Fruit fly (Drosophila melanogaster) whole organism, embryonic: ENCODE measurements around the gene Mccc1.

Source experiments
- CG11247 ChIP-seq: fragments of 200-800 bp; sonication (Bioruptor generic); IDR thresholded peaks from 2 replicates; pipeline ENCODE4 v1.3.6; 2022; ENCODE audit warnings: missing biosample characterization, missing genetic modification characterization
- CG11398 ChIP-seq: fragments of 200-800 bp; sonication (Bioruptor generic); optimal IDR thresholded peaks from 2 replicates; lab custom pipeline; 2016; ENCODE audit warnings: missing biosample characterization, missing genetic modification characterization
- CG11456 ChIP-seq: fragments of 200-800 bp; sonication (Bioruptor generic); IDR thresholded peaks from 3 replicates; pipeline ENCODE4 v1.3.6; 2022; ENCODE audit warnings: missing biosample characterization, missing genetic modification characterization
- CG12219 ChIP-seq: fragments of 200-800 bp; sonication (Bioruptor generic); optimal IDR thresholded peaks from 3 replicates; lab custom pipeline; 2018; ENCODE audit warnings: missing biosample characterization, mild to moderate bottlenecking, missing genetic modification characterization
- CG12299 ChIP-seq: fragments of 200-800 bp; sonication (Bioruptor generic); optimal IDR thresholded peaks from 2 replicates; lab custom pipeline; 2018; ENCODE audit warnings: missing biosample characterization, mild to moderate bottlenecking, missing genetic modification characterization
- CG13775 ChIP-seq: fragments of 200-800 bp; sonication (Bioruptor generic); optimal IDR thresholded peaks from 3 replicates; lab custom pipeline; 2017; ENCODE audit warnings: missing biosample characterization, mild to moderate bottlenecking, missing genetic modification characterization
- CG14050 ChIP-seq: fragments of 200-800 bp; sonication (Bioruptor generic); IDR thresholded peaks from 3 replicates; pipeline ENCODE4 v1.3.6; 2022; ENCODE audit warnings: missing biosample characterization, missing genetic modification characterization
- CG16779 ChIP-seq: fragments of 200-800 bp; sonication (Bioruptor generic); IDR thresholded peaks from 2 replicates; pipeline ENCODE4 v1.3.6; 2022; ENCODE audit warnings: missing biosample characterization, missing genetic modification characterization
- CG17802 ChIP-seq: fragments of 200-800 bp; sonication (Bioruptor generic); optimal IDR thresholded peaks from 2 replicates; lab custom pipeline; 2018; ENCODE audit warnings: missing biosample characterization, mild to moderate bottlenecking, missing genetic modification characterization, moderate library complexity
- CG18262 ChIP-seq: fragments of 200-800 bp; optimal IDR thresholded peaks from 3 replicates; lab custom pipeline; 2019; ENCODE audit warnings: missing biosample characterization, mild to moderate bottlenecking, missing genetic modification characterization, moderate library complexity
- CG2120 ChIP-seq: fragments of 200-800 bp; sonication (Bioruptor generic); optimal IDR thresholded peaks from 3 replicates; lab custom pipeline; 2016; ENCODE audit warnings: missing biosample characterization, missing genetic modification characterization
- CG30431 ChIP-seq: fragments of 200-800 bp; sonication (Bioruptor generic); optimal IDR thresholded peaks from 2 replicates; lab custom pipeline; 2017; ENCODE audit warnings: missing biosample characterization, missing genetic modification characterization
- CG33213 ChIP-seq: fragments of 200-800 bp; sonication (Bioruptor generic); optimal IDR thresholded peaks from 3 replicates; lab custom pipeline; 2016; ENCODE audit warnings: missing biosample characterization, missing genetic modification characterization
- CG6791 ChIP-seq: fragments of 200-800 bp; sonication (Bioruptor generic); IDR thresholded peaks from 3 replicates; pipeline ENCODE4 v1.3.6; 2022; ENCODE audit warnings: missing biosample characterization, missing genetic modification characterization; ENCODE audit not compliant: partially characterized antibody
- CG6854 ChIP-seq: fragments of 200-800 bp; sonication (Bioruptor generic); optimal IDR thresholded peaks from 3 replicates; lab custom pipeline; 2017; ENCODE audit warnings: missing biosample characterization, mild to moderate bottlenecking, missing genetic modification characterization
- CG7928 ChIP-seq: fragments of 200-800 bp; sonication (Bioruptor generic); optimal IDR thresholded peaks from 2 replicates; lab custom pipeline; 2017; ENCODE audit warnings: missing biosample characterization, mild to moderate bottlenecking, missing genetic modification characterization
- CG8359 ChIP-seq: fragments of 200-800 bp; sonication (Bioruptor generic); optimal IDR thresholded peaks from 2 replicates; lab custom pipeline; 2017; ENCODE audit warnings: missing biosample characterization, mild to moderate bottlenecking, missing genetic modification characterization, borderline replicate concordance
- CG9876 ChIP-seq: fragments of 200-800 bp; sonication (Bioruptor generic); optimal IDR thresholded peaks from 2 replicates; lab custom pipeline; 2016; ENCODE audit warnings: missing biosample characterization, missing genetic modification characterization
- CHES-1-like ChIP-seq: fragments of 200-800 bp; sonication (Bioruptor generic); optimal IDR thresholded peaks from 2 replicates; lab custom pipeline; 2016; ENCODE audit warnings: missing biosample characterization, missing genetic modification characterization
- D19A ChIP-seq: fragments of 200-800 bp; optimal IDR thresholded peaks from 3 replicates; lab custom pipeline; 2019; ENCODE audit warnings: missing biosample characterization, mild to moderate bottlenecking, missing genetic modification characterization, moderate library complexity
- Dad ChIP-seq: fragments of 200-800 bp; sonication (Bioruptor generic); optimal IDR thresholded peaks from 3 replicates; lab custom pipeline; 2016; ENCODE audit warnings: missing biosample characterization, missing genetic modification characterization
- E2f2 ChIP-seq: fragments of 200-800 bp; sonication (Bioruptor generic); IDR thresholded peaks from 2 replicates; pipeline ENCODE4 v1.3.6; 2022; ENCODE audit warnings: missing biosample characterization, missing genetic modification characterization
- HLH3B ChIP-seq: fragments of 200-800 bp; sonication (Bioruptor generic); IDR thresholded peaks from 2 replicates; pipeline ENCODE4 v1.3.6; 2022; ENCODE audit warnings: missing biosample characterization, missing genetic modification characterization
- HmgZ ChIP-seq: fragments of 200-800 bp; sonication (Bioruptor generic); optimal IDR thresholded peaks from 2 replicates; lab custom pipeline; 2018; ENCODE audit warnings: missing biosample characterization, mild to moderate bottlenecking, missing genetic modification characterization
- NC2β ChIP-seq: fragments of 200-800 bp; sonication (Bioruptor generic); optimal IDR thresholded peaks from 2 replicates; lab custom pipeline; 2016; ENCODE audit warnings: missing biosample characterization, missing genetic modification characterization
- NFAT ChIP-seq: fragments of 200-800 bp; sonication (Bioruptor generic); IDR thresholded peaks from 2 replicates; pipeline ENCODE4 v1.3.6; 2022; ENCODE audit warnings: missing biosample characterization, missing genetic modification characterization
- Scr ChIP-seq: fragments of 200-800 bp; sonication (Bioruptor generic); IDR thresholded peaks from 2 replicates; pipeline ENCODE4 v1.3.6; 2022; ENCODE audit warnings: missing biosample characterization, missing genetic modification characterization; ENCODE audit not compliant: partially characterized antibody
- ac ChIP-seq: fragments of 200-800 bp; sonication (Bioruptor generic); optimal IDR thresholded peaks from 3 replicates; lab custom pipeline; 2017; ENCODE audit warnings: missing biosample characterization, mild to moderate bottlenecking, missing genetic modification characterization
- ato ChIP-seq: fragments of 200-800 bp; sonication (Bioruptor generic); IDR thresholded peaks from 2 replicates; pipeline ENCODE4 v1.3.6; 2022; ENCODE audit warnings: missing biosample characterization, missing genetic modification characterization; ENCODE audit not compliant: partially characterized antibody
- az2 ChIP-seq: fragments of 200-800 bp; sonication (Bioruptor generic); optimal IDR thresholded peaks from 3 replicates; lab custom pipeline; 2016; ENCODE audit warnings: missing biosample characterization, missing genetic modification characterization
- bowl ChIP-seq: fragments of 200-800 bp; sonication (Bioruptor generic); IDR thresholded peaks from 2 replicates; pipeline ENCODE4 v1.3.6; 2022; ENCODE audit warnings: missing biosample characterization, missing genetic modification characterization
- bsh ChIP-seq, 2 experiments: fragments of 200-800 bp; sonication (Bioruptor generic); optimal IDR thresholded peaks; 2 replicates each; lab custom pipeline; 2017 to 2018; ENCODE audit warnings: mild to moderate bottlenecking in 2 of 2, missing biosample characterization in 2 of 2, missing genetic modification characterization in 2 of 2, moderate library complexity in 1 of 2
- ci ChIP-seq: fragments of 200-800 bp; sonication (Bioruptor generic); IDR thresholded peaks from 3 replicates; pipeline ENCODE4 v1.3.6; 2022; ENCODE audit warnings: missing biosample characterization, missing genetic modification characterization
- dpn ChIP-seq, 2 experiments: fragments of 200-800 bp; sonication (Bioruptor generic); optimal IDR thresholded peaks; 3 replicates each; lab custom pipeline; 2016; ENCODE audit warnings: missing biosample characterization in 2 of 2, missing genetic modification characterization in 2 of 2
- en ChIP-seq: fragments of 200-800 bp; sonication (Bioruptor generic); optimal IDR thresholded peaks from 2 replicates; lab custom pipeline; 2016; ENCODE audit warnings: missing biosample characterization, missing genetic modification characterization
- esg ChIP-seq: fragments of 200-800 bp; sonication (Bioruptor generic); conservative IDR thresholded peaks from 2 replicates; pipeline ENCODE4 v1.3.6; 2022; ENCODE audit warnings: missing biosample characterization, missing genetic modification characterization
- lola ChIP-seq, 3 experiments: fragments of >200 bp in 2 of 3; fragments of 200-800 bp in 1 of 3; sonication (Bioruptor generic) in 1 of 3; optimal IDR thresholded peaks; 2 replicates each; lab custom pipeline; 2017 to 2019; ENCODE audit warnings: missing biosample characterization in 3 of 3, missing genetic modification characterization in 3 of 3, mild to moderate bottlenecking in 1 of 3, moderate library complexity in 1 of 3
- lov ChIP-seq, 2 experiments: fragments of 200-800 bp in 1 of 2; fragments of >200 bp in 1 of 2; sonication (Bioruptor generic) in 1 of 2; IDR thresholded peaks in 1 of 2; optimal IDR thresholded peaks in 1 of 2; 2 replicates in 1 of 2; 3 replicates in 1 of 2; pipeline versions ENCODE4 v1.3.6 to Lab custom; 2017 to 2022; ENCODE audit warnings: missing biosample characterization in 1 of 2, missing genetic modification characterization in 1 of 2
- nau ChIP-seq: fragments of 200-800 bp; sonication (Bioruptor generic); optimal IDR thresholded peaks from 3 replicates; lab custom pipeline; 2017; ENCODE audit warnings: missing biosample characterization, mild to moderate bottlenecking, missing genetic modification characterization, missing genetic modification reagents
- oc ChIP-seq: fragments of 200-800 bp; sonication (Bioruptor generic); optimal IDR thresholded peaks from 2 replicates; lab custom pipeline; 2018; ENCODE audit warnings: missing biosample characterization, mild to moderate bottlenecking, missing genetic modification characterization, moderate library complexity
- pho ChIP-seq: fragments of 200-800 bp; sonication (Bioruptor generic); optimal IDR thresholded peaks from 2 replicates; lab custom pipeline; 2016; ENCODE audit warnings: missing biosample characterization, missing genetic modification characterization
- prd ChIP-seq, 3 experiments: fragments of >200 bp in 2 of 3; fragments of 200-800 bp in 1 of 3; sonication (Bioruptor generic) in 1 of 3; optimal IDR thresholded peaks in 2 of 3; IDR thresholded peaks in 1 of 3; 2 replicates in 2 of 3; 3 replicates in 1 of 3; pipeline versions ENCODE4 v1.3.6 to Lab custom; 2017 to 2022; ENCODE audit warnings: missing biosample characterization in 1 of 3, missing genetic modification characterization in 1 of 3
- scrt ChIP-seq: fragments of 200-800 bp; sonication (Bioruptor generic); optimal IDR thresholded peaks from 2 replicates; lab custom pipeline; 2018; ENCODE audit warnings: missing biosample characterization, mild to moderate bottlenecking, missing genetic modification characterization, moderate library complexity
- sens-2 ChIP-seq: fragments of 200-800 bp; sonication (Bioruptor generic); IDR thresholded peaks from 2 replicates; pipeline ENCODE4 v1.3.6; 2022; ENCODE audit warnings: missing biosample characterization, missing genetic modification characterization
- shn ChIP-seq: fragments of 200-800 bp; sonication (Bioruptor generic); optimal IDR thresholded peaks from 3 replicates; lab custom pipeline; 2016; ENCODE audit warnings: missing biosample characterization, missing genetic modification characterization
- sima ChIP-seq: fragments of 200-800 bp; sonication (Bioruptor generic); optimal IDR thresholded peaks from 2 replicates; lab custom pipeline; 2016; ENCODE audit warnings: missing biosample characterization, missing genetic modification characterization
- zfh2 ChIP-seq: fragments of 200-800 bp; sonication (Bioruptor generic); optimal IDR thresholded peaks from 2 replicates; lab custom pipeline; 2016; ENCODE audit warnings: missing biosample characterization, missing genetic modification characterization

Mccc1 gene

dm6 chr3R:31776583-31777362 is 16.9 kb downstream of the Mccc1 start, which contains the start of the genes CG2126 and faf:
CG2126 (minus strand) TSS chr3R:31776652.
faf (plus strand) TSS chr3R:31777020.
- peak; percentile 43 for TF ChIP-seq CG7928 (GFP tag; lab: Kevin White, UChicago)
- TF ChIP-seq sens-2, result 0 out of 2 replicates have a peak, but pooled peaks have one; percentile 51
- peak; percentile 25 for TF ChIP-seq CG30431 (GFP tag; lab: Kevin White, UChicago)
- no peak for TF ChIP-seq prd (optimal IDR thresholded peaks at IDR 0.05; lab: Kevin White, UChicago)
- TF ChIP-seq prd (GFP tag; IDR thresholded peaks at IDR 0.05; lab: Robert Waterston, UW), result peak; percentile 84
- peak; percentile 58 for TF ChIP-seq oc (tag; lab: Kevin White, UChicago)
- TF ChIP-seq nau (GFP tag; lab: Kevin White, UChicago), result no peak
- peak; percentile 65 for TF ChIP-seq pho (GFP tag; lab: Kevin White, UChicago)
- TF ChIP-seq CG11456 (GFP tag; lab: Robert Waterston, UW), result peak; percentile 84
- TF ChIP-seq CG11247 (GFP tag; lab: Robert Waterston, UW), result peak; percentile 73
- peak; percentile 70 for TF ChIP-seq CG12299 (tag; lab: Kevin White, UChicago)
- peak; percentile 60; the same call in 1 of the 2 replicates for TF ChIP-seq HLH3B (GFP tag; lab: Robert Waterston, UW)
- TF ChIP-seq CG17802, result peak; percentile 35
- TF ChIP-seq scrt, result peak; percentile 53
- TF ChIP-seq CG33213 (GFP tag; lab: Kevin White, UChicago), result peak; percentile 24
- TF ChIP-seq CG6791 (GFP tag; lab: Robert Waterston, UW), result no peak
- no peak for TF ChIP-seq ac (GFP tag; lab: Kevin White, UChicago)
- no peak for TF ChIP-seq D19A (tag; lab: Kevin White, UChicago)
- TF ChIP-seq lov (optimal IDR thresholded peaks at IDR 0.05; lab: Kevin White, UChicago), result no peak
- TF ChIP-seq lov (GFP tag; IDR thresholded peaks at IDR 0.05; lab: Robert Waterston, UW), result 0 out of 3 replicates have a peak, but pooled peaks have one; percentile 41
- TF ChIP-seq CG9876 (GFP tag; lab: Kevin White, UChicago), result peak; percentile 12
- TF ChIP-seq CG12219 (GFP tag; lab: Kevin White, UChicago), result peak; percentile 33
- peak; percentile 50 for TF ChIP-seq esg (GFP tag; lab: Robert Waterston, UW)
- peak in 1 of 3 experiments; percentile 72 for TF ChIP-seq lola (GFP tag; optimal IDR thresholded peaks at IDR 0.05; lab: Kevin White, UChicago)
- 0 out of 2 replicates have a peak, but pooled peaks have one; percentile 32 for TF ChIP-seq bowl (GFP tag; lab: Robert Waterston, UW)
- TF ChIP-seq CG13775 (GFP tag; lab: Kevin White, UChicago), result peak; percentile 79
- peak; percentile 59 for TF ChIP-seq Scr
- peak; percentile 87 for TF ChIP-seq CG18262 (tag; lab: Kevin White, UChicago)
- TF ChIP-seq ci (GFP tag; lab: Robert Waterston, UW), result peak; percentile 84
- TF ChIP-seq sima (GFP tag; lab: Kevin White, UChicago), result no peak
- peak; percentile 64 to 85 for TF ChIP-seq dpn (GFP tag; optimal IDR thresholded peaks at IDR 0.05; lab: Kevin White, UChicago)
- peak; percentile 49 for TF ChIP-seq NC2β
- no peak for TF ChIP-seq ato (GFP tag; lab: Robert Waterston, UW)
- TF ChIP-seq Dad, result peak; percentile 5
- TF ChIP-seq az2 (GFP tag; lab: Kevin White, UChicago), result peak; percentile 75
- TF ChIP-seq shn (GFP tag; lab: Kevin White, UChicago), result no peak
- no peak for TF ChIP-seq CG8359
- TF ChIP-seq HmgZ, result peak; percentile 70
- TF ChIP-seq bsh (GFP tag; optimal IDR thresholded peaks at IDR 0.05; lab: Kevin White, UChicago), result peak; percentile 15 to 79
- peak; percentile 85 for TF ChIP-seq NFAT (GFP tag; lab: Robert Waterston, UW)
- no peak for TF ChIP-seq en
- peak; percentile 56; the same call in 2 of the 3 replicates for TF ChIP-seq CG14050
- TF ChIP-seq CG11398, result no peak
- TF ChIP-seq CG6854 (GFP tag; lab: Kevin White, UChicago), result peak; percentile 14
- peak; percentile 77 for TF ChIP-seq CG2120 (GFP tag; lab: Kevin White, UChicago)
- TF ChIP-seq E2f2 (GFP tag; lab: Robert Waterston, UW), result peak; percentile 51
- TF ChIP-seq CG16779 (GFP tag; lab: Robert Waterston, UW), result no peak
- peak; percentile 53 for TF ChIP-seq zfh2 (GFP tag; lab: Kevin White, UChicago)
- TF ChIP-seq CHES-1-like (GFP tag; lab: Kevin White, UChicago), result peak; percentile 59
